Fruit fly (Drosophila melanogaster) whole organism, embryonic: ENCODE data around the gene siz.

Source experiments
- Aef1 ChIP-seq: fragments of 200-800 bp; sonication (Bioruptor generic); IDR thresholded peaks from 3 replicates; pipeline ENCODE4 v1.3.6; 2022; ENCODE audit warnings: missing biosample characterization, missing genetic modification characterization
- CG10147 ChIP-seq: fragments of 200-800 bp; sonication (Bioruptor generic); optimal IDR thresholded peaks from 2 replicates; lab custom pipeline; 2019; ENCODE audit warnings: missing biosample characterization, mild to moderate bottlenecking, missing genetic modification characterization, moderate library complexity
- CG10543 ChIP-seq: fragments of 200-800 bp; sonication (Bioruptor generic); optimal IDR thresholded peaks from 3 replicates; lab custom pipeline; 2017; ENCODE audit warnings: missing biosample characterization, mild to moderate bottlenecking, missing genetic modification characterization, moderate library complexity
- CG12155 ChIP-seq: fragments of 200-800 bp; sonication (Bioruptor generic); optimal IDR thresholded peaks from 3 replicates; lab custom pipeline; 2016; ENCODE audit warnings: missing biosample characterization, missing genetic modification characterization
- CG12659 ChIP-seq: fragments of 200-800 bp; sonication (Bioruptor generic); optimal IDR thresholded peaks from 3 replicates; lab custom pipeline; 2017; ENCODE audit warnings: mild to moderate bottlenecking, missing biosample characterization, missing genetic modification reagents, missing genetic modification characterization
- CG14710 ChIP-seq: fragments of 200-800 bp; sonication (Bioruptor generic); optimal IDR thresholded peaks from 3 replicates; lab custom pipeline; 2019; ENCODE audit warnings: missing biosample characterization, mild to moderate bottlenecking, missing genetic modification characterization, moderate library complexity
- CG14860 ChIP-seq: fragments of 200-800 bp; sonication (Bioruptor generic); IDR thresholded peaks from 3 replicates; pipeline ENCODE4 v1.3.6; 2022; ENCODE audit warnings: missing biosample characterization, missing genetic modification characterization; ENCODE audit not compliant: partially characterized antibody
- CG16813 ChIP-seq: fragments of 200-800 bp; sonication (Bioruptor generic); IDR thresholded peaks from 3 replicates; pipeline ENCODE4 v1.3.6; 2022; ENCODE audit warnings: missing biosample characterization, missing genetic modification characterization; ENCODE audit not compliant: partially characterized antibody
- CG17568 ChIP-seq: fragments of 200-800 bp; sonication (Bioruptor generic); optimal IDR thresholded peaks from 2 replicates; lab custom pipeline; 2018; ENCODE audit warnings: missing biosample characterization, mild to moderate bottlenecking, missing genetic modification characterization, moderate library complexity
- CG17612 ChIP-seq: fragments of 200-800 bp; sonication (Bioruptor generic); IDR thresholded peaks from 2 replicates; pipeline ENCODE4 v1.3.6; 2022; ENCODE audit warnings: missing biosample characterization, missing genetic modification characterization
- CG18262 ChIP-seq: fragments of 200-800 bp; optimal IDR thresholded peaks from 3 replicates; lab custom pipeline; 2019; ENCODE audit warnings: missing biosample characterization, mild to moderate bottlenecking, missing genetic modification characterization, moderate library complexity
- CG30403 ChIP-seq: fragments of 200-800 bp; sonication (Bioruptor generic); optimal IDR thresholded peaks from 3 replicates; lab custom pipeline; 2016; ENCODE audit warnings: missing biosample characterization, missing genetic modification characterization
- CG34224 ChIP-seq: fragments of 200-800 bp; sonication (Bioruptor generic); IDR thresholded peaks from 3 replicates; pipeline ENCODE4 v1.3.6; 2022; ENCODE audit warnings: missing biosample characterization, missing genetic modification characterization; ENCODE audit not compliant: partially characterized antibody
- CG34376 ChIP-seq: fragments of 200-800 bp; sonication (Bioruptor generic); optimal IDR thresholded peaks from 2 replicates; lab custom pipeline; 2018; ENCODE audit warnings: missing biosample characterization, mild to moderate bottlenecking, missing genetic modification characterization
- CG3847 ChIP-seq: fragments of 200-800 bp; sonication (Bioruptor generic); IDR thresholded peaks from 2 replicates; pipeline ENCODE4 v1.3.6; 2022; ENCODE audit warnings: missing biosample characterization, missing genetic modification characterization
- CG7271 ChIP-seq: fragments of 200-800 bp; sonication (Bioruptor generic); optimal IDR thresholded peaks from 2 replicates; lab custom pipeline; 2018; ENCODE audit warnings: missing biosample characterization, mild to moderate bottlenecking, missing genetic modification characterization, moderate library complexity
- CG7839 ChIP-seq: fragments of 200-800 bp; sonication (Bioruptor generic); optimal IDR thresholded peaks from 3 replicates; lab custom pipeline; 2018; ENCODE audit warnings: missing biosample characterization, mild to moderate bottlenecking, missing genetic modification characterization, moderate library complexity
- CG9727 ChIP-seq: fragments of 200-800 bp; sonication (Bioruptor generic); optimal IDR thresholded peaks from 3 replicates; lab custom pipeline; 2017; ENCODE audit warnings: missing biosample characterization, mild to moderate bottlenecking, missing genetic modification characterization
- CTCF ChIP-seq: fragments of 200-800 bp; sonication (Bioruptor generic); optimal IDR thresholded peaks from 2 replicates; lab custom pipeline; 2017; ENCODE audit warnings: missing biosample characterization, mild to moderate bottlenecking, missing genetic modification characterization, moderate library complexity
- Eip74EF ChIP-seq, 2 experiments: fragments of 200-800 bp in 1 of 2; fragments of >200 bp in 1 of 2; sonication (Bioruptor generic) in 1 of 2; optimal IDR thresholded peaks; 2 replicates each; lab custom pipeline; 2017 to 2019; ENCODE audit warnings: missing biosample characterization in 2 of 2, missing genetic modification characterization in 2 of 2, mild to moderate bottlenecking in 1 of 2, moderate library complexity in 1 of 2
- HHEX ChIP-seq: fragments of 200-800 bp; sonication (Bioruptor generic); optimal IDR thresholded peaks from 3 replicates; lab custom pipeline; 2017; ENCODE audit warnings: missing biosample characterization, mild to moderate bottlenecking, missing genetic modification characterization, missing genetic modification reagents
- Hand ChIP-seq: fragments of 200-800 bp; sonication (Bioruptor generic); optimal IDR thresholded peaks from 2 replicates; lab custom pipeline; 2017; ENCODE audit warnings: mild to moderate bottlenecking, missing biosample characterization, missing genetic modification reagents, missing genetic modification characterization
- Hey ChIP-seq: fragments of 200-800 bp; sonication (Bioruptor generic); optimal IDR thresholded peaks from 3 replicates; lab custom pipeline; 2018; ENCODE audit warnings: missing biosample characterization, mild to moderate bottlenecking, missing genetic modification characterization
- Hmx ChIP-seq: fragments of 200-800 bp; sonication (Bioruptor generic); optimal IDR thresholded peaks from 2 replicates; lab custom pipeline; 2016; ENCODE audit warnings: missing biosample characterization, missing genetic modification characterization
- Max ChIP-seq: fragments of 200-800 bp; sonication (Bioruptor generic); optimal IDR thresholded peaks from 2 replicates; lab custom pipeline; 2016; ENCODE audit warnings: missing biosample characterization, mild to moderate bottlenecking, missing genetic modification characterization
- Nf-YB ChIP-seq: fragments of 200-800 bp; sonication (Bioruptor generic); optimal IDR thresholded peaks from 3 replicates; lab custom pipeline; 2019; ENCODE audit warnings: missing biosample characterization, mild to moderate bottlenecking, missing genetic modification characterization, moderate library complexity
- Spps ChIP-seq: fragments of 200-800 bp; sonication (Bioruptor generic); optimal IDR thresholded peaks from 2 replicates; lab custom pipeline; 2018; ENCODE audit warnings: missing biosample characterization, mild to moderate bottlenecking, missing genetic modification characterization
- ase ChIP-seq: fragments of 200-800 bp; sonication (Bioruptor generic); IDR thresholded peaks from 3 replicates; pipeline ENCODE4 v1.3.6; 2022; ENCODE audit warnings: missing biosample characterization, missing genetic modification characterization
- ato ChIP-seq: fragments of 200-800 bp; sonication (Bioruptor generic); IDR thresholded peaks from 2 replicates; pipeline ENCODE4 v1.3.6; 2022; ENCODE audit warnings: missing biosample characterization, missing genetic modification characterization; ENCODE audit not compliant: partially characterized antibody
- bbx ChIP-seq: fragments of 200-800 bp; sonication (Bioruptor generic); IDR thresholded peaks from 2 replicates; pipeline ENCODE4 v1.3.6; 2022; ENCODE audit warnings: missing biosample characterization, missing genetic modification characterization; ENCODE audit not compliant: partially characterized antibody
- chinmo ChIP-seq: fragments of 200-800 bp; sonication (Bioruptor generic); IDR thresholded peaks from 4 replicates; pipeline ENCODE4 v1.3.6; 2022; ENCODE audit warnings: missing biosample characterization, missing genetic modification characterization; ENCODE audit not compliant: partially characterized antibody
- corto ChIP-seq: fragments of 200-800 bp; sonication (Bioruptor generic); optimal IDR thresholded peaks from 2 replicates; lab custom pipeline; 2016; ENCODE audit warnings: missing biosample characterization, mild to moderate bottlenecking, missing genetic modification characterization, moderate library complexity
- dmrt99B ChIP-seq: fragments of 200-800 bp; sonication (Bioruptor generic); optimal IDR thresholded peaks from 2 replicates; lab custom pipeline; 2018; ENCODE audit warnings: missing biosample characterization, mild to moderate bottlenecking, missing genetic modification characterization, moderate library complexity
- emc ChIP-seq: fragments of 200-800 bp; sonication (Bioruptor generic); optimal IDR thresholded peaks from 2 replicates; lab custom pipeline; 2016; ENCODE audit warnings: missing biosample characterization, missing genetic modification characterization
- gfzf ChIP-seq: fragments of 200-800 bp; sonication (Bioruptor generic); optimal IDR thresholded peaks from 2 replicates; lab custom pipeline; 2016; ENCODE audit warnings: missing biosample characterization, mild to moderate bottlenecking, missing genetic modification characterization, moderate library complexity
- grau ChIP-seq: fragments of 200-800 bp; optimal IDR thresholded peaks from 3 replicates; lab custom pipeline; 2019; ENCODE audit warnings: missing biosample characterization, mild to moderate bottlenecking, missing genetic modification characterization, moderate library complexity
- gro ChIP-seq: fragments of 200-800 bp; sonication (Bioruptor generic); optimal IDR thresholded peaks from 2 replicates; lab custom pipeline; 2016; ENCODE audit warnings: missing biosample characterization, missing genetic modification characterization
- gt ChIP-seq: fragments of 200-800 bp; sonication (Bioruptor generic); IDR thresholded peaks from 2 replicates; pipeline ENCODE4 v1.3.6; 2022; ENCODE audit warnings: missing biosample characterization, missing genetic modification characterization
- hbn ChIP-seq: fragments of 200-800 bp; sonication (Bioruptor generic); IDR thresholded peaks from 2 replicates; pipeline ENCODE4 v1.3.6; 2022; ENCODE audit warnings: missing biosample characterization, missing genetic modification characterization; ENCODE audit not compliant: partially characterized antibody
- repo ChIP-seq: fragments of 200-800 bp; sonication (Bioruptor generic); optimal IDR thresholded peaks from 2 replicates; lab custom pipeline; 2016; ENCODE audit warnings: missing biosample characterization, missing genetic modification characterization
- sens-2 ChIP-seq: fragments of 200-800 bp; sonication (Bioruptor generic); IDR thresholded peaks from 2 replicates; pipeline ENCODE4 v1.3.6; 2022; ENCODE audit warnings: missing biosample characterization, missing genetic modification characterization
- seq ChIP-seq: fragments of 200-800 bp; sonication (Bioruptor generic); IDR thresholded peaks from 2 replicates; pipeline ENCODE4 v1.3.6; 2022; ENCODE audit warnings: missing biosample characterization, missing genetic modification characterization
- sim ChIP-seq: fragments of 200-800 bp; sonication (Bioruptor generic); IDR thresholded peaks from 2 replicates; pipeline ENCODE4 v1.3.6; 2022; ENCODE audit warnings: missing biosample characterization, missing genetic modification characterization
- sna ChIP-seq: fragments of 200-800 bp; sonication (Bioruptor generic); IDR thresholded peaks from 2 replicates; pipeline ENCODE4 v1.3.6; 2022; ENCODE audit warnings: missing biosample characterization, missing genetic modification characterization; ENCODE audit not compliant: partially characterized antibody
- tap ChIP-seq: fragments of 200-800 bp; optimal IDR thresholded peaks from 3 replicates; lab custom pipeline; 2019; ENCODE audit warnings: missing biosample characterization, mild to moderate bottlenecking, missing genetic modification characterization, moderate library complexity
- ttk ChIP-seq: fragments of 200-800 bp; sonication (Bioruptor generic); IDR thresholded peaks from 2 replicates; pipeline ENCODE4 v2.1.2; 2022; ENCODE audit warnings: missing biosample characterization, missing genetic modification characterization
- tup ChIP-seq: fragments of 200-800 bp; sonication (Bioruptor generic); optimal IDR thresholded peaks from 2 replicates; lab custom pipeline; 2016; ENCODE audit warnings: missing biosample characterization, mild to moderate bottlenecking, missing genetic modification characterization, moderate library complexity
- unc-4 ChIP-seq: fragments of 200-800 bp; sonication (Bioruptor generic); IDR thresholded peaks from 2 replicates; pipeline ENCODE4 v1.3.6; 2022; ENCODE audit warnings: missing biosample characterization, missing genetic modification characterization; ENCODE audit not compliant: partially characterized antibody
- wek ChIP-seq: fragments of 200-800 bp; sonication (Bioruptor generic); optimal IDR thresholded peaks from 3 replicates; lab custom pipeline; 2018; ENCODE audit warnings: missing biosample characterization, mild to moderate bottlenecking, missing genetic modification characterization, moderate library complexity

The siz gene

DNA sequence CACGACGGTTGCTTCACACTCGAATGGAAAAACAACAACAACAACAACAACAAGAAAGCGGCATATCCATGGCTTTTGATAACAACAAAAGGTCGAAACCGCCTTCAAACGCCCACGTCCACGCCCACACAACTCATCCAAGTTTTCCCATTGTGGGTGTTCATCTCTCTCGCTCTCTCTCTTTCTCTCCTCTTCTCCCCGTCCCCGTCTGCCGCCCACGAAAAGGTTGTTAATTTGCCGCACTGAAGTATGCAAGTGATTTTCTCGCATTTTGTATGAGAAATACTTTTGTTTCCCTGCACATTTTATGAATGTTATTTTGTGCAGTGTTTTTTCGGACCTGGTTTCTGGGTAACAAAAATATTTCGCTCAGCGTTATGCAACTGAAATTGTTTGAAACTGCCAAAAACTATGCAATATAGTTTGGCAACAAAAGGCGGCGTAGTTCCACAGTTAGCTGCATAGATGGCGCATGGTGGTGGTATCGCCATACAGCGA, 15.1 kb downstream of the siz start (continued):
- TF ChIP-seq tup (no peak), CTCF (GFP tag; lab: Kevin White, UChicago) (peak; percentile 98), Aef1 (GFP tag; lab: Robert Waterston, UW) (no peak), CG3847 (GFP tag; lab: Robert Waterston, UW) (peak; percentile 44; the same call in 1 of the 2 replicates), bbx (GFP tag; lab: Robert Waterston, UW) (peak; percentile 49), CG34376 (GFP tag; lab: Kevin White, UChicago) (peak; percentile 38), emc (GFP tag; lab: Kevin White, UChicago) (no peak), HHEX (GFP tag; lab: Kevin White, UChicago) (no peak), Spps (tag; lab: Kevin White, UChicago) (no peak), CG17568 (GFP tag; lab: Kevin White, UChicago) (no peak), Eip74EF (GFP tag; optimal IDR thresholded peaks at IDR 0.05; lab: Kevin White, UChicago) (peak in 1 of 2 experiments; percentile 16), unc-4 (GFP tag; lab: Robert Waterston, UW) (0 out of 2 replicates have a peak, but pooled peaks have one; percentile 20), chinmo (GFP tag; lab: Robert Waterston, UW) (peak; percentile 89; the same call in 2 of the 4 replicates), CG9727 (GFP tag; lab: Kevin White, UChicago) (peak; percentile 0), repo (peak; percentile 5), CG10147 (GFP tag; lab: Kevin White, UChicago) (peak; percentile 19), CG18262 (tag; lab: Kevin White, UChicago) (no peak), sna (0 out of 2 replicates have a peak, but pooled peaks have one; percentile 33), ato (GFP tag; lab: Robert Waterston, UW) (no peak), Hey (tag; lab: Kevin White, UChicago) (no peak), dmrt99B (tag; lab: Kevin White, UChicago) (no peak), grau (tag; lab: Kevin White, UChicago) (peak; percentile 30), CG14710 (tag; lab: Kevin White, UChicago) (peak; percentile 23), ase (GFP tag; lab: Robert Waterston, UW) (no peak), seq (GFP tag; lab: Robert Waterston, UW) (no peak), CG7271 (tag; lab: Kevin White, UChicago) (no peak), sim (GFP tag; lab: Robert Waterston, UW) (0 out of 2 replicates have a peak, but pooled peaks have one; percentile 2), hbn (GFP tag; lab: Robert Waterston, UW) (0 out of 2 replicates have a peak, but pooled peaks have one; percentile 22), CG14860 (no peak), CG34224 (GFP tag; lab: Robert Waterston, UW) (no peak; the same call in 2 of the 3 replicates), CG16813 (GFP tag; lab: Robert Waterston, UW) (no peak), gro (peak; percentile 61), gt (GFP tag; lab: Robert Waterston, UW) (no peak), CG12155 (GFP tag; lab: Kevin White, UChicago) (no peak), CG10543 (GFP tag; lab: Kevin White, UChicago) (peak; percentile 17), CG12659 (GFP tag; lab: Kevin White, UChicago) (peak; percentile 32), Hand (GFP tag; lab: Kevin White, UChicago) (no peak), Max (GFP tag; lab: Kevin White, UChicago) (no peak), Hmx (GFP tag; lab: Kevin White, UChicago) (no peak), sens-2 (GFP tag; lab: Robert Waterston, UW) (no peak), tap (tag; lab: Kevin White, UChicago) (no peak), Nf-YB (GFP tag; lab: Kevin White, UChicago) (peak; percentile 48), corto (no peak), gfzf (GFP tag; lab: Kevin White, UChicago) (no peak), CG30403 (peak; percentile 32), CG17612 (GFP tag; lab: Robert Waterston, UW) (peak; percentile 87), wek (GFP tag; lab: Kevin White, UChicago) (peak; percentile 89), ttk (GFP tag; lab: Robert Waterston, UW) (no peak), CG7839 (tag; lab: Kevin White, UChicago) (peak; percentile 20)
